Worm (Caenorhabditis elegans) whole organism, L1 larva: Measurements from ENCODE around the gene lips-9.

ENCODE experiments used
- F16B12.6 ChIP-seq: fragments of 150-350 bp; optimal IDR thresholded peaks from 2 replicates; lab custom pipeline; 2014; ENCODE audit warnings: missing biosample characterization, missing genetic modification characterization
- Y116A8C.19 ChIP-seq: sonication (generic microtip); optimal IDR thresholded peaks from 2 replicates; lab custom pipeline; 2016; ENCODE audit warnings: missing compliant biosample characterization, missing genetic modification characterization, borderline replicate concordance
- aha-1 ChIP-seq: fragments of 150-350 bp; optimal IDR thresholded peaks from 2 replicates; lab custom pipeline; 2014; ENCODE audit warnings: missing biosample characterization, missing genetic modification characterization
- alr-1 ChIP-seq: fragments of 200-800 bp; sonication (Bioruptor generic); optimal IDR thresholded peaks from 2 replicates; lab custom pipeline; 2018; ENCODE audit warnings: borderline replicate concordance, mild to moderate bottlenecking, missing genetic modification characterization, missing compliant biosample characterization
- blmp-1 ChIP-seq: fragments of 150-350 bp; optimal IDR thresholded peaks from 2 replicates; lab custom pipeline; 2014; ENCODE audit warnings: missing biosample characterization, missing genetic modification characterization
- ceh-90 ChIP-seq: sonication (generic microtip); optimal IDR thresholded peaks from 2 replicates; lab custom pipeline; 2016; ENCODE audit warnings: missing genetic modification characterization, missing compliant biosample characterization
- dpl-1 ChIP-seq, 3 experiments: fragments of 150-350 bp in 2 of 3; sonication (generic microtip) in 1 of 3; optimal IDR thresholded peaks; 2 replicates each; lab custom pipeline; 2014 to 2017; ENCODE audit warnings: missing biosample characterization in 3 of 3, missing genetic modification characterization in 3 of 3, missing genetic modification reagents in 3 of 3
- dsc-1 ChIP-seq: sonication (generic microtip); optimal IDR thresholded peaks from 2 replicates; lab custom pipeline; 2016; ENCODE audit warnings: mild to moderate bottlenecking, missing genetic modification characterization, missing compliant biosample characterization
- efl-1 ChIP-seq, 4 experiments: fragments of 150-350 bp; optimal IDR thresholded peaks in 3 of 4; peaks in 1 of 4; 1 replicate in 1 of 4; 2 replicates in 3 of 4; lab custom pipeline; 2014; ENCODE audit warnings: missing biosample characterization in 2 of 4, missing genetic modification characterization in 2 of 4, missing genetic modification reagents in 2 of 4
- egl-13 ChIP-seq: sonication (generic microtip); optimal IDR thresholded peaks from 2 replicates; lab custom pipeline; 2016; ENCODE audit warnings: missing genotype, missing genetic modification reagents, missing genetic modification characterization, missing compliant biosample characterization
- elt-2 ChIP-seq: sonication (generic microtip); optimal IDR thresholded peaks from 2 replicates; lab custom pipeline; 2016; ENCODE audit warnings: missing genetic modification characterization, mild to moderate bottlenecking, inconsistent platforms, missing compliant biosample characterization, missing genetic modification reagents
- elt-3 ChIP-seq, 6 experiments: fragments of 150-350 bp in 1 of 6; sonication (generic microtip); optimal IDR thresholded peaks; 2 replicates each; lab custom pipeline; 2017 to 2018; ENCODE audit warnings: missing biosample characterization in 6 of 6, missing genetic modification characterization in 6 of 6, inconsistent platforms in 1 of 6
- fkh-10 ChIP-seq: sonication (generic microtip); optimal IDR thresholded peaks from 2 replicates; lab custom pipeline; 2017; ENCODE audit warnings: missing biosample characterization, missing genetic modification reagents, missing genetic modification characterization
- fos-1 ChIP-seq: fragments of 150-350 bp; optimal IDR thresholded peaks from 2 replicates; lab custom pipeline; 2014; ENCODE audit warnings: missing biosample characterization, missing genetic modification characterization
- grh-1 ChIP-seq: fragments of 200-800 bp; sonication (Bioruptor generic); IDR thresholded peaks from 2 replicates; pipeline ENCODE4 v1.3.6; 2022; ENCODE audit warnings: missing genetic modification reagents, missing genetic modification characterization, missing compliant biosample characterization
- irx-1 ChIP-seq: sonication (generic microtip); optimal IDR thresholded peaks from 2 replicates; lab custom pipeline; 2016; ENCODE audit warnings: missing genetic modification characterization, missing compliant biosample characterization
- lin-13 ChIP-seq: fragments of 150-350 bp; optimal IDR thresholded peaks from 2 replicates; lab custom pipeline; 2014; ENCODE audit warnings: missing biosample characterization, missing genetic modification reagents, missing genetic modification characterization
- lin-14 ChIP-seq: fragments of 200-800 bp; sonication (Bioruptor generic); optimal IDR thresholded peaks from 2 replicates; lab custom pipeline; 2018; ENCODE audit warnings: mild to moderate bottlenecking, missing genetic modification characterization, moderate library complexity, missing compliant biosample characterization
- lin-15B ChIP-seq: fragments of 150-350 bp; sonication (generic microtip); optimal IDR thresholded peaks from 3 replicates; lab custom pipeline; 2014; ENCODE audit warnings: missing biosample characterization, missing genetic modification characterization
- lin-35 ChIP-seq, 2 experiments: fragments of 150-350 bp; optimal IDR thresholded peaks; 2 replicates each; lab custom pipeline; 2014; ENCODE audit warnings: missing biosample characterization in 2 of 2, missing genetic modification characterization in 2 of 2, missing genetic modification reagents in 2 of 2
- lin-39 ChIP-seq: fragments of 150-350 bp; optimal IDR thresholded peaks from 2 replicates; lab custom pipeline; 2014; ENCODE audit warnings: missing biosample characterization, missing genetic modification reagents, missing genetic modification characterization
- mef-2 ChIP-seq: fragments of 150-350 bp; optimal IDR thresholded peaks from 2 replicates; lab custom pipeline; 2014; ENCODE audit warnings: missing biosample characterization, missing genetic modification characterization
- nhr-12 ChIP-seq: sonication (generic microtip); optimal IDR thresholded peaks from 2 replicates; lab custom pipeline; 2017; ENCODE audit warnings: missing biosample characterization, missing genetic modification characterization
- nhr-76 ChIP-seq: sonication (generic microtip); optimal IDR thresholded peaks from 2 replicates; lab custom pipeline; 2017; ENCODE audit warnings: missing biosample characterization, missing genetic modification characterization
- nhr-84 ChIP-seq: sonication (generic microtip); optimal IDR thresholded peaks from 2 replicates; lab custom pipeline; 2017; ENCODE audit warnings: missing biosample characterization, missing genetic modification characterization
- nhr-90 ChIP-seq: sonication (generic microtip); optimal IDR thresholded peaks from 2 replicates; lab custom pipeline; 2016; ENCODE audit warnings: mild to moderate bottlenecking, missing genetic modification characterization, missing compliant biosample characterization; ENCODE audit not compliant: poor library complexity
- pqm-1 ChIP-seq: sonication (generic microtip); optimal IDR thresholded peaks from 3 replicates; lab custom pipeline; 2017; ENCODE audit warnings: missing biosample characterization, missing genetic modification characterization
- skn-1 ChIP-seq: fragments of 150-350 bp; optimal IDR thresholded peaks from 2 replicates; lab custom pipeline; 2014; ENCODE audit warnings: missing biosample characterization, missing genetic modification characterization
- unc-130 ChIP-seq: fragments of 150-350 bp; optimal IDR thresholded peaks from 2 replicates; lab custom pipeline; 2017; ENCODE audit warnings: missing biosample characterization, missing genetic modification characterization, inconsistent platforms
- unc-62 ChIP-seq: fragments of 150-350 bp; optimal IDR thresholded peaks from 2 replicates; lab custom pipeline; 2014; ENCODE audit warnings: missing biosample characterization, missing genetic modification reagents, missing genetic modification characterization
- unc-98 ChIP-seq: fragments of 200-800 bp; sonication (Bioruptor generic); IDR thresholded peaks from 2 replicates; pipeline ENCODE4 v1.3.6; 2022; ENCODE audit warnings: missing genetic modification characterization, missing compliant biosample characterization
- vab-15 ChIP-seq: sonication (generic microtip); optimal IDR thresholded peaks from 2 replicates; lab custom pipeline; 2017; ENCODE audit warnings: missing genotype, mild to moderate bottlenecking, missing genetic modification characterization, missing compliant biosample characterization
- zip-4 ChIP-seq: fragments of 200-800 bp; sonication (Bioruptor generic); optimal IDR thresholded peaks from 2 replicates; lab custom pipeline; 2018; ENCODE audit warnings: mild to moderate bottlenecking, missing genetic modification characterization, moderate library complexity, missing compliant biosample characterization
- ztf-11 ChIP-seq, 2 experiments: sonication (generic microtip); optimal IDR thresholded peaks; 2 replicates each; lab custom pipeline; 2016 to 2017; ENCODE audit warnings: missing genetic modification characterization in 2 of 2, missing biosample characterization in 1 of 2, missing compliant biosample characterization in 1 of 2

The lips-9 gene

DNA sequence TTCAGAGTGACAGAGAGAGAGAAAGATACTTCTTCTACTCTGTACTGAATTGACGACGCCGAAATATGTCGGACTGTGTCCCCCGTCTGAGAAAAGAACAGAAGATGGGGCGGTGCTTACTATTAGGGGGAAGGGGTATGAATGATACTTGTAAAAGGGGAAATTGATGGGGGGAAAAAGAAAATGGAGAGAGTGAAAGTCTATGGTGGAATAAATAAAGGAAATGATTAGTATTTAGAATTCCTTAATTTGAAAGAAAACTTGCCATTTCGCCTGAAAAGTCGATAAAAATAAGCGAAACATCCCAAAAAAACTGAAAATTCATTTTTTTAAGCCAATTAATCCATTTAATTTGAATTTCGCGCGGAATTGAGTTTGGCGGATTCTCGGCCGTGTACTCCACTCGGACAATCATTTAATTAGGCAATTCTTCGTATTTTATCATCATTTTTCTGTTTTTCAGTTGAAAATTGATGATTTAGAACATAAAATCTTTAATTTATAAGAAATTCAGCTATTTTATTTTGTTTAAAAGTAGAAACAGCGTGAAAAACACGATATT lies 20.6 kb downstream of the lips-9 start, which contains the start of gene F35C5.12 (continued):
- no peak for TF ChIP-seq fos-1 (tag; lab: Kevin White, UChicago)
- TF ChIP-seq aha-1 = no peak
- no peak for TF ChIP-seq lin-14 (GFP tag; lab: Kevin White, UChicago)
- peak in 1 of 6 experiments; percentile 14 for TF ChIP-seq elt-3 (tag; optimal IDR thresholded peaks at IDR 0.05; lab: Kevin White, UChicago)
- peak; percentile 82 for TF ChIP-seq dsc-1 (tag; lab: Kevin White, UChicago)
- peak; percentile 54 for TF ChIP-seq egl-13 (tag; lab: Kevin White, UChicago)
- peak; percentile 87 to 92 (median 90) for TF ChIP-seq dpl-1 (GFP tag; optimal IDR thresholded peaks at IDR 0.05; lab: Kevin White, UChicago)
- TF ChIP-seq lin-15B (tag; lab: Kevin White, UChicago) = no peak
- peak; percentile 22 for TF ChIP-seq elt-2 (tag; lab: Kevin White, UChicago)
- peak; percentile 22 for TF ChIP-seq skn-1 (tag; lab: Kevin White, UChicago)

ce11 chrII:12908779-12909178 lies 26.4 kb downstream of the lips-9 start, which contains the start of gene ddn-2:
Gene ddn-2, plus strand, starts transcription at chrII:12909079.
- TF ChIP-seq lin-39 (tag; lab: Kevin White, UChicago) = no peak
- TF ChIP-seq efl-1 (optimal IDR thresholded peaks at IDR 0.05; lab: Kevin White, UChicago) = no peak
- peak in 1 of 2 experiments; percentile 21 for TF ChIP-seq efl-1 (GFP tag; optimal IDR thresholded peaks at IDR 0.05 in 1 of 2; lab: Kevin White, UChicago)

- TF ChIP-seq dsc-1 (tag; lab: Kevin White, UChicago) (no peak), fkh-10 (no peak), efl-1 (optimal IDR thresholded peaks at IDR 0.05; lab: Kevin White, UChicago) (no peak), efl-1 (GFP tag; optimal IDR thresholded peaks at IDR 0.05 in 1 of 2; lab: Kevin White, UChicago) (peak in 1 of 2 experiments; percentile 42), unc-98 (GFP tag; lab: Robert Waterston, UW) (no peak), mef-2 (tag; lab: Kevin White, UChicago) (no peak), alr-1 (tag; lab: Kevin White, UChicago) (no peak)
- TF ChIP-seq, all 84 proteins: peak for 1
Measured at ce11 chrII:12907070-12907469, 28.1 kb downstream of the lips-9 start, which contains the start of gene nspb-11. Gene nspb-11, plus strand, starts transcription at chrII:12907370.

ce11 chrII:12904174-12904573 lies 31.0 kb downstream of the lips-9 start, which contains the start of gene clec-66:
Gene clec-66, plus strand, starts transcription at chrII:12904398.
- TF ChIP-seq nhr-76 (tag; lab: Kevin White, UChicago) = no peak
- no peak for TF ChIP-seq lin-35 (GFP tag; optimal IDR thresholded peaks at IDR 0.05; lab: Kevin White, UChicago)
- TF ChIP-seq unc-130 (tag; lab: Kevin White, UChicago) = no peak
- TF ChIP-seq nhr-12 = no peak
- TF ChIP-seq blmp-1 (tag; lab: Kevin White, UChicago) = no peak
- no peak for TF ChIP-seq grh-1 (GFP tag; lab: Robert Waterston, UW)
- TF ChIP-seq irx-1 = no peak
- no peak for TF ChIP-seq zip-4 (GFP tag; lab: Kevin White, UChicago)
- TF ChIP-seq lin-13 (GFP tag; lab: Kevin White, UChicago) = no peak
- TF ChIP-seq Y116A8C.19 = no peak
- TF ChIP-seq efl-1 (optimal IDR thresholded peaks at IDR 0.05; lab: Kevin White, UChicago) = no peak
- TF ChIP-seq efl-1 (GFP tag; optimal IDR thresholded peaks at IDR 0.05 in 1 of 2; lab: Kevin White, UChicago) = no peak
- TF ChIP-seq ztf-11 (tag; optimal IDR thresholded peaks at IDR 0.05; lab: Kevin White, UChicago) = no peak
- TF ChIP-seq nhr-84 (tag; lab: Kevin White, UChicago) = no peak
- no peak for TF ChIP-seq F16B12.6

ce11 chrII:12901025-12901424 lies 34.1 kb downstream of the lips-9 start, which contains the start of gene clec-65:
Gene clec-65, plus strand, starts transcription at chrII:12901325.
- TF ChIP-seq pqm-1 (tag; lab: Kevin White, UChicago) = no peak
- no peak for TF ChIP-seq nhr-12
- no peak for TF ChIP-seq unc-62 (GFP tag; lab: Kevin White, UChicago)
- no peak for TF ChIP-seq vab-15
- TF ChIP-seq lin-15B (tag; lab: Kevin White, UChicago) = no peak
- no peak for TF ChIP-seq nhr-90 (tag; lab: Kevin White, UChicago)
- TF ChIP-seq ceh-90 (tag; lab: Kevin White, UChicago) = no peak
- TF ChIP-seq, all 84 proteins: peak for 0
